Fruit fly (Drosophila melanogaster): ENCODE data around the gene GC1.
"Not testable (repeated sequence)": the region's sequence is repeated elsewhere in the genome, so short reads cannot be mapped to it uniquely, and the experiment has no call there.

Gene GC1

dm6 chr3R:11967262-11968029 is at the start of gene GC1, which contains the start of gene CG12213:
TSS of gene GC1 (plus strand) at chr3R:11967708.
TSS of gene CG12213 (minus strand) at chr3R:11967691.
- TF ChIP-seq CTCF (optimal IDR thresholded peaks at IDR 0.05) (peak in 1 of 2 experiments; percentile 16), CG8478 (optimal IDR thresholded peaks at IDR 0.05) (no peak)

- TF ChIP-seq CTCF (optimal IDR thresholded peaks at IDR 0.05), result no peak
- TF ChIP-seq CG8478 (optimal IDR thresholded peaks at IDR 0.05), result no peak
Observed at dm6 chr3R:11920605-11921004, 46.9 kb upstream of the GC1 start.

dm6 chr3R:11930962-11931361 is 36.5 kb upstream of the GC1 start, which contains the start of gene CG14731:
TSS of gene CG14731 (plus strand) at chr3R:11931262.
- TF ChIP-seq CTCF (optimal IDR thresholded peaks at IDR 0.05) (no peak), CG8478 (optimal IDR thresholded peaks at IDR 0.05) (no peak)

- TF ChIP-seq CG8478 (optimal IDR thresholded peaks at IDR 0.05) (no peak), CTCF (optimal IDR thresholded peaks at IDR 0.05) (peak; percentile 52 to 55)
Observed at dm6 chr3R:11933903-11934302, 33.6 kb upstream of the GC1 start.

dm6 chr3R:11937427-11938114 is 29.9 kb upstream of the GC1 start:
- TF ChIP-seq CG8478 (optimal IDR thresholded peaks at IDR 0.05), result no peak
- TF ChIP-seq CTCF (optimal IDR thresholded peaks at IDR 0.05), result no peak

dm6 chr3R:11941116-11941515 is 26.4 kb upstream of the GC1 start:
- TF ChIP-seq CTCF (optimal IDR thresholded peaks at IDR 0.05), result no peak
- no peak for TF ChIP-seq CG8478 (optimal IDR thresholded peaks at IDR 0.05)

dm6 chr3R:11945450-11946317 is 21.8 kb upstream of the GC1 start:
- no peak for TF ChIP-seq CTCF (optimal IDR thresholded peaks at IDR 0.05)
- no peak for TF ChIP-seq CG8478 (optimal IDR thresholded peaks at IDR 0.05)

- TF ChIP-seq CTCF (optimal IDR thresholded peaks at IDR 0.05) (no peak), CG8478 (optimal IDR thresholded peaks at IDR 0.05) (no peak)
Observed at dm6 chr3R:11947079-11947869, 20.2 kb upstream of the GC1 start.

- TF ChIP-seq CG8478 (optimal IDR thresholded peaks at IDR 0.05), result no peak
- TF ChIP-seq CTCF (optimal IDR thresholded peaks at IDR 0.05), result no peak
Observed at dm6 chr3R:11947959-11948358, 19.5 kb upstream of the GC1 start.

dm6 chr3R:11948903-11949358 is 18.6 kb upstream of the GC1 start, which contains the start of gene Cad87A:
TSS of gene Cad87A (minus strand) at chr3R:11949129.
- TF ChIP-seq CG8478 (optimal IDR thresholded peaks at IDR 0.05) (no peak), CTCF (optimal IDR thresholded peaks at IDR 0.05) (no peak)

- TF ChIP-seq CTCF (optimal IDR thresholded peaks at IDR 0.05) (no peak), CG8478 (optimal IDR thresholded peaks at IDR 0.05) (no peak)
Observed at dm6 chr3R:11949387-11950029, 18.0 kb upstream of the GC1 start, which contains the start of gene CG31211. TSS of gene CG31211 (plus strand) at chr3R:11949680.

dm6 chr3R:11956444-11956843 is 11.1 kb upstream of the GC1 start, which contains the start of gene Hsp70Aa:
TSS of gene Hsp70Aa (minus strand) at chr3R:11956544.
- not testable (repeated sequence) for TF ChIP-seq CG8478, CTCF (optimal IDR thresholded peaks at IDR 0.05)

dm6 chr3R:11957388-11957787 is 10.1 kb upstream of the GC1 start:
- TF ChIP-seq CG8478 (optimal IDR thresholded peaks at IDR 0.05) (no peak), CTCF (optimal IDR thresholded peaks at IDR 0.05) (no peak)

Data from S2 (cell line).